Worm (Caenorhabditis elegans) whole organism, L1 larva: ENCODE data around the gene dylt-2.

Source experiments
- egl-27 ChIP-seq, 2 experiments: fragments of 150-350 bp in 1 of 2; sonication (generic microtip); optimal IDR thresholded peaks; 3 replicates each; lab custom pipeline; 2017 to 2018; ENCODE audit warnings: missing biosample characterization in 2 of 2, missing genetic modification characterization in 2 of 2, missing genetic modification reagents in 2 of 2
- elt-3 ChIP-seq, 6 experiments: fragments of 150-350 bp in 1 of 6; sonication (generic microtip); optimal IDR thresholded peaks; 2 replicates each; lab custom pipeline; 2017 to 2018; ENCODE audit warnings: missing biosample characterization in 6 of 6, missing genetic modification characterization in 6 of 6, inconsistent platforms in 1 of 6
- lin-35 ChIP-seq, 2 experiments: fragments of 150-350 bp; optimal IDR thresholded peaks; 2 replicates each; lab custom pipeline; 2014; ENCODE audit warnings: missing biosample characterization in 2 of 2, missing genetic modification characterization in 2 of 2, missing genetic modification reagents in 2 of 2
- nhr-12 ChIP-seq: sonication (generic microtip); optimal IDR thresholded peaks from 2 replicates; lab custom pipeline; 2017; ENCODE audit warnings: missing biosample characterization, missing genetic modification characterization
- nhr-28 ChIP-seq: fragments of 150-350 bp; optimal IDR thresholded peaks from 2 replicates; lab custom pipeline; 2014; ENCODE audit warnings: missing biosample characterization, missing genetic modification characterization
- nhr-76 ChIP-seq: sonication (generic microtip); optimal IDR thresholded peaks from 2 replicates; lab custom pipeline; 2017; ENCODE audit warnings: missing biosample characterization, missing genetic modification characterization
- nhr-77 ChIP-seq: fragments of 150-350 bp; optimal IDR thresholded peaks from 2 replicates; lab custom pipeline; 2014; ENCODE audit warnings: missing biosample characterization, missing genetic modification characterization
- pqm-1 ChIP-seq: sonication (generic microtip); optimal IDR thresholded peaks from 3 replicates; lab custom pipeline; 2017; ENCODE audit warnings: missing biosample characterization, missing genetic modification characterization
- skn-1 ChIP-seq: fragments of 150-350 bp; optimal IDR thresholded peaks from 2 replicates; lab custom pipeline; 2014; ENCODE audit warnings: missing biosample characterization, missing genetic modification characterization
- snpc-4 ChIP-seq: fragments of 150-350 bp; optimal IDR thresholded peaks from 2 replicates; lab custom pipeline; 2014; ENCODE audit warnings: missing biosample characterization, missing genetic modification characterization
- unc-62 ChIP-seq: fragments of 150-350 bp; optimal IDR thresholded peaks from 2 replicates; lab custom pipeline; 2014; ENCODE audit warnings: missing biosample characterization, missing genetic modification reagents, missing genetic modification characterization
- zag-1 ChIP-seq: fragments of 150-350 bp; optimal IDR thresholded peaks from 2 replicates; lab custom pipeline; 2014; ENCODE audit warnings: missing biosample characterization, missing genetic modification characterization

DNA sequence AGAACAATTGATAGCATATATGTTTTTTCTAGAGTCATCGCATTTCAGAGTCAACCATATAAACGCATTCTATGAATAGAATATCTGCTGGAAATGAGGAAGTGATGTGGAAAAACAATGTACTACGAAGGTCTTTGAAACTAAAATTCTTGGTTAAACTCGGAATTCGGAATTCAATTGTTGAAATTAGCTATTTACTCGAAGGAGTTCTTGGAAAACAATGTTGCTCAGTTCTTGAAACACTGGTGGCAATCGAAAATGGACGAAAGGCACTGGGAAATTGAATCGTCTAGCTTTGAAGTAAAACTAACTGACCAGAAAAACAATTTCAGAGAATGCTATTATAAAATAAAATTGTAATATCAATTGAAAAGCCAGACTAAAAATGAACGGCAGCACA, 13.6 kb downstream of the dylt-2 start:
- TF ChIP-seq zag-1 (no peak), pqm-1 (tag; lab: Kevin White, UChicago) (no peak), elt-3 (tag; optimal IDR thresholded peaks at IDR 0.05; lab: Kevin White, UChicago) (no peak), nhr-12 (tag; lab: Kevin White, UChicago) (no peak), egl-27 (tag; optimal IDR thresholded peaks at IDR 0.05; lab: Kevin White, UChicago) (no peak), nhr-77 (no peak), unc-62 (no peak), nhr-76 (tag; lab: Kevin White, UChicago) (no peak), lin-35 (GFP tag; optimal IDR thresholded peaks at IDR 0.05; lab: Kevin White, UChicago) (no peak), skn-1 (tag; lab: Kevin White, UChicago) (no peak), snpc-4 (tag; lab: Kevin White, UChicago) (no peak), nhr-28 (tag; lab: Kevin White, UChicago) (no peak)
